Worm (Caenorhabditis elegans) whole organism, L1 larva: Measurements from ENCODE around the gene C49F8.14.

ENCODE experiments used
- C04F5.9 ChIP-seq: sonication (generic microtip); optimal IDR thresholded peaks from 2 replicates; lab custom pipeline; 2016; ENCODE audit warnings: missing genetic modification characterization, missing compliant biosample characterization
- C16A3.4 ChIP-seq: fragments of 150-350 bp; optimal IDR thresholded peaks from 2 replicates; lab custom pipeline; 2014; ENCODE audit warnings: missing biosample characterization, missing genetic modification characterization
- C34B4.2 ChIP-seq: sonication (generic microtip); optimal IDR thresholded peaks from 2 replicates; lab custom pipeline; 2017; ENCODE audit warnings: mild to moderate bottlenecking, missing genetic modification characterization, missing compliant biosample characterization
- aha-1 ChIP-seq: fragments of 150-350 bp; optimal IDR thresholded peaks from 2 replicates; lab custom pipeline; 2014; ENCODE audit warnings: missing biosample characterization, missing genetic modification characterization
- aly-2 ChIP-seq: fragments of 150-350 bp; optimal IDR thresholded peaks from 2 replicates; lab custom pipeline; 2014; ENCODE audit warnings: missing biosample characterization, missing genetic modification characterization
- ama-1 ChIP-seq: fragments of 150-350 bp; optimal IDR thresholded peaks from 2 replicates; lab custom pipeline; 2014
- blmp-1 ChIP-seq: fragments of 150-350 bp; optimal IDR thresholded peaks from 2 replicates; lab custom pipeline; 2014; ENCODE audit warnings: missing biosample characterization, missing genetic modification characterization
- ceh-8 ChIP-seq: fragments of 200-800 bp; sonication (Bioruptor generic); optimal IDR thresholded peaks from 2 replicates; lab custom pipeline; 2018; ENCODE audit warnings: mild to moderate bottlenecking, missing genetic modification characterization, moderate library complexity, missing compliant biosample characterization
- ceh-88 ChIP-seq: fragments of 200-800 bp; sonication (Bioruptor generic); IDR thresholded peaks from 2 replicates; pipeline ENCODE4 v1.3.6; 2022; ENCODE audit warnings: missing genetic modification characterization, missing compliant biosample characterization
- ceh-90 ChIP-seq: sonication (generic microtip); optimal IDR thresholded peaks from 2 replicates; lab custom pipeline; 2016; ENCODE audit warnings: missing genetic modification characterization, missing compliant biosample characterization
- ces-1 ChIP-seq: fragments of 150-350 bp; optimal IDR thresholded peaks from 2 replicates; lab custom pipeline; 2014; ENCODE audit warnings: missing biosample characterization, missing genetic modification reagents, missing genetic modification characterization
- dpl-1 ChIP-seq, 3 experiments: fragments of 150-350 bp in 2 of 3; sonication (generic microtip) in 1 of 3; optimal IDR thresholded peaks; 2 replicates each; lab custom pipeline; 2014 to 2017; ENCODE audit warnings: missing biosample characterization in 3 of 3, missing genetic modification characterization in 3 of 3, missing genetic modification reagents in 3 of 3
- dsc-1 ChIP-seq: sonication (generic microtip); optimal IDR thresholded peaks from 2 replicates; lab custom pipeline; 2016; ENCODE audit warnings: mild to moderate bottlenecking, missing genetic modification characterization, missing compliant biosample characterization
- egl-13 ChIP-seq: sonication (generic microtip); optimal IDR thresholded peaks from 2 replicates; lab custom pipeline; 2016; ENCODE audit warnings: missing genotype, missing genetic modification reagents, missing genetic modification characterization, missing compliant biosample characterization
- elt-2 ChIP-seq: sonication (generic microtip); optimal IDR thresholded peaks from 2 replicates; lab custom pipeline; 2016; ENCODE audit warnings: missing genetic modification characterization, mild to moderate bottlenecking, inconsistent platforms, missing compliant biosample characterization, missing genetic modification reagents
- ets-5 ChIP-seq: fragments of 200-800 bp; sonication (Bioruptor generic); IDR thresholded peaks from 2 replicates; pipeline ENCODE4 v1.3.6; 2022; ENCODE audit warnings: missing genetic modification characterization, missing compliant biosample characterization
- fkh-4 ChIP-seq: sonication (generic microtip); optimal IDR thresholded peaks from 2 replicates; lab custom pipeline; 2016; ENCODE audit warnings: missing compliant biosample characterization, missing genetic modification characterization, borderline replicate concordance
- fkh-8 ChIP-seq: sonication (generic microtip); optimal IDR thresholded peaks from 2 replicates; lab custom pipeline; 2016; ENCODE audit warnings: mild to moderate bottlenecking, missing genetic modification characterization, missing compliant biosample characterization
- fos-1 ChIP-seq: fragments of 150-350 bp; optimal IDR thresholded peaks from 2 replicates; lab custom pipeline; 2014; ENCODE audit warnings: missing biosample characterization, missing genetic modification characterization
- hlh-4 ChIP-seq: sonication (generic microtip); optimal IDR thresholded peaks from 2 replicates; lab custom pipeline; 2016; ENCODE audit warnings: mild to moderate bottlenecking, missing genetic modification characterization, missing compliant biosample characterization
- hpl-2 ChIP-seq: fragments of 150-350 bp; optimal IDR thresholded peaks from 2 replicates; lab custom pipeline; 2014; ENCODE audit warnings: missing biosample characterization, missing genetic modification reagents, missing genetic modification characterization
- isw-1 ChIP-seq: fragments of 200-800 bp; sonication (Bioruptor generic); IDR thresholded peaks from 2 replicates; pipeline ENCODE4 v1.3.6; 2022; ENCODE audit warnings: missing genetic modification characterization, missing compliant biosample characterization
- jun-1 ChIP-seq: fragments of 150-350 bp; optimal IDR thresholded peaks from 2 replicates; lab custom pipeline; 2014; ENCODE audit warnings: missing biosample characterization, missing genetic modification reagents, missing genetic modification characterization
- lin-15B ChIP-seq: fragments of 150-350 bp; sonication (generic microtip); optimal IDR thresholded peaks from 3 replicates; lab custom pipeline; 2014; ENCODE audit warnings: missing biosample characterization, missing genetic modification characterization
- lir-3 ChIP-seq: sonication (generic microtip); optimal IDR thresholded peaks from 2 replicates; lab custom pipeline; 2016; ENCODE audit warnings: mild to moderate bottlenecking, missing genetic modification characterization, moderate library complexity, missing compliant biosample characterization; ENCODE audit not compliant: poor library complexity
- lsy-2 ChIP-seq, 2 experiments: fragments of 150-350 bp; optimal IDR thresholded peaks; 2 replicates each; lab custom pipeline; 2014; ENCODE audit warnings: missing biosample characterization in 2 of 2, missing genetic modification characterization in 2 of 2
- mdl-1 ChIP-seq, 2 experiments: fragments of 150-350 bp; optimal IDR thresholded peaks; 2 replicates each; lab custom pipeline; 2014 to 2017; ENCODE audit warnings: missing biosample characterization in 2 of 2, missing genetic modification characterization in 2 of 2, inconsistent platforms in 1 of 2
- mef-2 ChIP-seq: fragments of 150-350 bp; optimal IDR thresholded peaks from 2 replicates; lab custom pipeline; 2014; ENCODE audit warnings: missing biosample characterization, missing genetic modification characterization
- mep-1 ChIP-seq: fragments of 150-350 bp; optimal IDR thresholded peaks from 2 replicates; lab custom pipeline; 2014; ENCODE audit warnings: missing biosample characterization, missing genetic modification characterization
- nhr-19 ChIP-seq: fragments of 200-800 bp; sonication (Bioruptor generic); conservative IDR thresholded peaks from 2 replicates; pipeline ENCODE4 v1.3.6; 2022; ENCODE audit warnings: missing genetic modification characterization, missing compliant biosample characterization
- nhr-20 ChIP-seq: sonication (generic microtip); optimal IDR thresholded peaks from 2 replicates; lab custom pipeline; 2016; ENCODE audit warnings: mild to moderate bottlenecking, missing genetic modification characterization, missing compliant biosample characterization
- nhr-237 ChIP-seq: fragments of 150-350 bp; optimal IDR thresholded peaks from 2 replicates; lab custom pipeline; 2014; ENCODE audit warnings: missing biosample characterization, missing genetic modification characterization
- nhr-47 ChIP-seq: sonication (generic microtip); optimal IDR thresholded peaks from 2 replicates; lab custom pipeline; 2016; ENCODE audit warnings: mild to moderate bottlenecking, missing genetic modification characterization, moderate library complexity, missing compliant biosample characterization
- nhr-71 ChIP-seq: sonication (generic microtip); optimal IDR thresholded peaks from 2 replicates; lab custom pipeline; 2016; ENCODE audit warnings: mild to moderate bottlenecking, missing genetic modification characterization, moderate library complexity, missing compliant biosample characterization
- nhr-84 ChIP-seq: sonication (generic microtip); optimal IDR thresholded peaks from 2 replicates; lab custom pipeline; 2017; ENCODE audit warnings: missing biosample characterization, missing genetic modification characterization
- nhr-85 ChIP-seq: sonication (generic microtip); peaks from one replicate; lab custom pipeline; 2016; ENCODE audit warnings: missing genetic modification characterization, inconsistent platforms, missing compliant biosample characterization
- pag-3 ChIP-seq: sonication (generic microtip); optimal IDR thresholded peaks from 2 replicates; lab custom pipeline; 2017; ENCODE audit warnings: missing genetic modification characterization, mild to moderate bottlenecking, missing compliant biosample characterization, antibody characterized with exemption, borderline replicate concordance; ENCODE audit not compliant: insufficient read depth
- pax-3 ChIP-seq: fragments of 200-800 bp; sonication (Bioruptor generic); optimal IDR thresholded peaks from 2 replicates; lab custom pipeline; 2018; ENCODE audit warnings: mild to moderate bottlenecking, missing genetic modification characterization, moderate library complexity, missing compliant biosample characterization
- pqm-1 ChIP-seq: sonication (generic microtip); optimal IDR thresholded peaks from 3 replicates; lab custom pipeline; 2017; ENCODE audit warnings: missing biosample characterization, missing genetic modification characterization
- snu-23 ChIP-seq: sonication (generic microtip); optimal IDR thresholded peaks from 2 replicates; lab custom pipeline; 2016; ENCODE audit warnings: missing genetic modification characterization, missing compliant biosample characterization
- sptf-1 ChIP-seq: fragments of 150-350 bp; optimal IDR thresholded peaks from 2 replicates; lab custom pipeline; 2014; ENCODE audit warnings: missing biosample characterization, missing genetic modification characterization
- sup-37 ChIP-seq: fragments of 200-800 bp; sonication (Bioruptor generic); optimal IDR thresholded peaks from 2 replicates; lab custom pipeline; 2018; ENCODE audit warnings: mild to moderate bottlenecking, missing genetic modification characterization, missing compliant biosample characterization
- swsn-7 ChIP-seq: sonication (generic microtip); optimal IDR thresholded peaks from 2 replicates; lab custom pipeline; 2016; ENCODE audit warnings: missing genetic modification characterization, missing compliant biosample characterization
- tlp-1 ChIP-seq: fragments of 150-350 bp; optimal IDR thresholded peaks from 2 replicates; lab custom pipeline; 2014; ENCODE audit warnings: missing biosample characterization, missing genetic modification characterization
- unc-130 ChIP-seq: fragments of 150-350 bp; optimal IDR thresholded peaks from 2 replicates; lab custom pipeline; 2017; ENCODE audit warnings: missing biosample characterization, missing genetic modification characterization, inconsistent platforms
- unc-30 ChIP-seq: sonication (generic microtip); optimal IDR thresholded peaks from 2 replicates; lab custom pipeline; 2017; ENCODE audit warnings: missing biosample characterization, missing genetic modification characterization
- unc-62 ChIP-seq: fragments of 150-350 bp; optimal IDR thresholded peaks from 2 replicates; lab custom pipeline; 2014; ENCODE audit warnings: missing biosample characterization, missing genetic modification reagents, missing genetic modification characterization
- unc-86 ChIP-seq: sonication (generic microtip); optimal IDR thresholded peaks from 2 replicates; lab custom pipeline; 2016; ENCODE audit warnings: missing genetic modification characterization, missing compliant biosample characterization
- unc-98 ChIP-seq: fragments of 200-800 bp; sonication (Bioruptor generic); IDR thresholded peaks from 2 replicates; pipeline ENCODE4 v1.3.6; 2022; ENCODE audit warnings: missing genetic modification characterization, missing compliant biosample characterization
- vab-15 ChIP-seq: sonication (generic microtip); optimal IDR thresholded peaks from 2 replicates; lab custom pipeline; 2017; ENCODE audit warnings: missing genotype, mild to moderate bottlenecking, missing genetic modification characterization, missing compliant biosample characterization
- zag-1 ChIP-seq: fragments of 150-350 bp; optimal IDR thresholded peaks from 2 replicates; lab custom pipeline; 2014; ENCODE audit warnings: missing biosample characterization, missing genetic modification characterization
- zip-4 ChIP-seq: fragments of 200-800 bp; sonication (Bioruptor generic); optimal IDR thresholded peaks from 2 replicates; lab custom pipeline; 2018; ENCODE audit warnings: mild to moderate bottlenecking, missing genetic modification characterization, moderate library complexity, missing compliant biosample characterization
- ztf-11 ChIP-seq, 2 experiments: sonication (generic microtip); optimal IDR thresholded peaks; 2 replicates each; lab custom pipeline; 2016 to 2017; ENCODE audit warnings: missing genetic modification characterization in 2 of 2, missing biosample characterization in 1 of 2, missing compliant biosample characterization in 1 of 2
- ztf-4 ChIP-seq: fragments of 150-350 bp; optimal IDR thresholded peaks from 2 replicates; lab custom pipeline; 2014; ENCODE audit warnings: missing biosample characterization, missing genetic modification characterization

The C49F8.14 gene

DNA sequence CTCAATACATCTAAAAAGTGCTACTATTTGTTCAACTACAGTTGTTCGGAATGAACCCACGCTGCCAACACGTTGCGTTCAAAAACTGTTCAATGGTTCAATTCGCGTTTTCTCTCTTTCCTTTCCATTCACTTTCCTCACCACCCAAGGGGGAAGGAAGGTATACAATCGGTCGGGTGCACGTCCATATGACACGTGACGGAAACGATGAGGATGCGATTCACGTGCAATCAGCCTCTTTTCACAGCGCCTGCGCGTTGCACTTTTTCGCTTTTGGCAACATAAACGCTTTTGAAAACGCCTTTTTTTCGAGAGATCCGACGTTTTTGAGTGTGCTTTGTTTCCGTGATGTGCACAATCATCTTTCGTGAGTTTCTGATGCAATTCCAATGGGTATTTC, 18.2 kb downstream of the C49F8.14 start (continued):
- TF ChIP-seq unc-130 (tag; lab: Kevin White, UChicago) (peak; percentile 85), ceh-8 (GFP tag; lab: Kevin White, UChicago) (no peak), zip-4 (peak; percentile 24), blmp-1 (tag; lab: Kevin White, UChicago) (peak; percentile 99), lin-15B (tag; lab: Kevin White, UChicago) (no peak), C16A3.4 (peak; percentile 84), sup-37 (GFP tag; lab: Kevin White, UChicago) (peak; percentile 64), tlp-1 (tag; lab: Kevin White, UChicago) (no peak), ets-5 (no peak), fkh-8 (no peak), unc-86 (tag; lab: Kevin White, UChicago) (peak; percentile 28), C04F5.9 (peak; percentile 53), mdl-1 (tag; optimal IDR thresholded peaks at IDR 0.05; lab: Kevin White, UChicago) (peak; percentile 72 to 98), jun-1 (tag; lab: Kevin White, UChicago) (peak; percentile 84), lir-3 (tag; lab: Kevin White, UChicago) (peak; percentile 53), pax-3 (tag; lab: Kevin White, UChicago) (no peak), egl-13 (no peak), nhr-20 (tag; lab: Kevin White, UChicago) (peak; percentile 98), isw-1 (GFP tag; lab: Robert Waterston, UW) (peak; percentile 4; the same call in 1 of the 2 replicates), ceh-88 (GFP tag; lab: Robert Waterston, UW) (peak; percentile 32; the same call in 1 of the 2 replicates), hpl-2 (GFP tag; lab: Kevin White, UChicago) (no peak), lsy-2 (tag; optimal IDR thresholded peaks at IDR 0.05; lab: Kevin White, UChicago) (peak; percentile 58 to 79), nhr-84 (no peak), ama-1 (lab: Kevin White, UChicago) (no peak), unc-30 (no peak), unc-98 (no peak), mep-1 (peak; percentile 76), zag-1 (tag; lab: Kevin White, UChicago) (no peak), nhr-71 (tag; lab: Kevin White, UChicago) (peak; percentile 97), swsn-7 (tag; lab: Kevin White, UChicago) (peak; percentile 71), mef-2 (peak; percentile 58), vab-15 (tag; lab: Kevin White, UChicago) (no peak), fos-1 (tag; lab: Kevin White, UChicago) (peak; percentile 14), ceh-90 (tag; lab: Kevin White, UChicago) (no peak), ces-1 (GFP tag; lab: Kevin White, UChicago) (no peak), ztf-4 (peak; percentile 84), hlh-4 (tag; lab: Kevin White, UChicago) (no peak), nhr-47 (tag; lab: Kevin White, UChicago) (peak; percentile 87), aly-2 (no peak), ztf-11 (tag; optimal IDR thresholded peaks at IDR 0.05; lab: Kevin White, UChicago) (no peak), nhr-85 (peak; percentile 98), pag-3 (tag; lab: Kevin White, UChicago) (no peak), elt-2 (tag; lab: Kevin White, UChicago) (peak; percentile 82), dsc-1 (peak; percentile 35), aha-1 (tag; lab: Kevin White, UChicago) (peak; percentile 74), nhr-237 (tag; lab: Kevin White, UChicago) (peak; percentile 70), C34B4.2 (tag; lab: Kevin White, UChicago) (no peak), fkh-4 (tag; lab: Kevin White, UChicago) (no peak), pqm-1 (no peak), nhr-19 (peak; percentile 97), dpl-1 (GFP tag; optimal IDR thresholded peaks at IDR 0.05; lab: Kevin White, UChicago) (peak in 2 of 3 experiments; percentile 1 to 35), unc-62 (GFP tag; lab: Kevin White, UChicago) (no peak), sptf-1 (no peak), snu-23 (peak; percentile 93)
